Worm (Caenorhabditis elegans) whole organism, midembryonic: Measurements from ENCODE around the gene gst-28.

Experiments
- T22C8.4 ChIP-seq: fragments of 200-800 bp; sonication (Bioruptor generic); IDR thresholded peaks from 2 replicates; pipeline ENCODE4 v1.3.6; 2022; ENCODE audit warnings: missing genetic modification characterization, missing compliant biosample characterization
- cog-1 ChIP-seq: sonication (generic microtip); optimal IDR thresholded peaks from 2 replicates; lab custom pipeline; 2016; ENCODE audit warnings: missing genetic modification characterization, missing compliant biosample characterization
- flt-1 ChIP-seq: fragments of 200-800 bp; sonication (Bioruptor generic); IDR thresholded peaks from 2 replicates; pipeline ENCODE4 v1.3.6; 2022; ENCODE audit warnings: missing genetic modification characterization, missing compliant biosample characterization
- klf-2 ChIP-seq: fragments of 200-800 bp; sonication (Bioruptor generic); conservative IDR thresholded peaks from 2 replicates; pipeline ENCODE4 v1.3.6; 2022; ENCODE audit warnings: missing genetic modification reagents, missing genetic modification characterization, missing compliant biosample characterization
- med-1 ChIP-seq: sonication (generic microtip); optimal IDR thresholded peaks from 2 replicates; lab custom pipeline; 2017; ENCODE audit warnings: missing genetic modification characterization, mild to moderate bottlenecking, missing compliant biosample characterization, antibody characterized with exemption, missing genetic modification reagents; ENCODE audit not compliant: insufficient read depth
- ztf-23 ChIP-seq: fragments of 200-800 bp; sonication (Bioruptor generic); IDR thresholded peaks from 2 replicates; pipeline ENCODE4 v1.3.6; 2022; ENCODE audit warnings: missing genetic modification reagents, missing genetic modification characterization, missing compliant biosample characterization
- ztf-29 ChIP-seq: fragments of 200-800 bp; sonication (Bioruptor generic); IDR thresholded peaks from 2 replicates; pipeline ENCODE4 v1.3.6; 2022; ENCODE audit warnings: missing genetic modification reagents, missing genetic modification characterization, missing compliant biosample characterization

DNA sequence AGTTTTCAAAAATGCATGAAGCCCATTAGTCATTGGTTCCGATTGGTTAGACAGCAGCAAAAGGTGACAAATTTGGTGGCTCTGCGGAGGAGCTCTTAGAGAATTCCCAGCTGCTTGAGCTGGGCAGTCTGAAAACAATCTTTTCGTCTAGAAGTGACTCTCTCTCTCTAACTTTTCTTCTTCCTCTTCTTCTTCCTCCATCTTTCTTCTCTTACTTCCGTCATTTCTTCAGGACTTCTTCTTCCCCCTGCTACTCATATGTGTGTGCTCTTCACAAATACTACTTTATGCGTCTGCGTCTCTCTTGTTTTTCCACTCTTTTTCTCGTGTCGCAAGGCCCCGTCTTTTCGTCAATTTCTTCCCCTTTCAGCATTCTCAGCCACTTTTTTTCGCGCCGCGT lies 22.6 kb upstream of the gst-28 start:
- TF ChIP-seq ztf-23 (GFP tag; lab: Robert Waterston, UW) = no peak
- TF ChIP-seq klf-2 (GFP tag; lab: Robert Waterston, UW) = no peak
- TF ChIP-seq flt-1 (GFP tag; lab: Robert Waterston, UW) = no peak
- no peak for TF ChIP-seq cog-1 (tag; lab: Kevin White, UChicago)
- no peak for TF ChIP-seq med-1 (GFP tag; lab: Kevin White, UChicago)
- TF ChIP-seq ztf-29 = no peak
- no peak for TF ChIP-seq T22C8.4 (GFP tag; lab: Robert Waterston, UW)
